5 worm cellular contexts compared by ENCODE assay signal in the genomic region with DNA sequence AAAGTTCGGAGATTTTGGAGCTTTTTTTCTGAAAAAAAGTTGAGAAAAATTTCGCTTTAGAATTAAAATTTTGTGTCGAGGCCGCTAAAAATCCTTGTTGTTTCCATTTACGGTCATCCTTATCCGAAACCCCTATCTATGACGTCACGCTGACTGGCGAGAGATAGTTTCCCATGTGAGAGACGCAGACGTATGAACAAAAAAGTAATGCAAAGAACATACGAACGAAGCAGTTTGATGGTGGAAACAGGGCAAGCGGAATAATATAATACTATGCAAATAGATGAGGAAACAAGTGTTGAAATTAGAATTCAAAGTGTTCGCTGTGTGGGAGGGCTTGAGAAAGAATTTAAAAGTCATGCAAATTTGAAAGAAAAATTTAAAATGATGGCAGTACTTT.
TF ChIP-seq lines count a peak whose summit lies in the region.

No protein-coding gene starts in this region.

TF ChIP-seq in whole organism, L1 larva, 84 proteins besides CTCF, POLR2A, EP300 and RAD21:
- peak; percentile 2 for TF ChIP-seq lin-14 (GFP tag; optimal IDR thresholded peaks at IDR 0.05; lab: Kevin White, UChicago)
- peak; percentile 7 for TF ChIP-seq elt-2 (tag; optimal IDR thresholded peaks at IDR 0.05; lab: Kevin White, UChicago)
- no peak for TF ChIP-seq aly-2 (tag; optimal IDR thresholded peaks at IDR 0.05; lab: Kevin White, UChicago)
- TF ChIP-seq efl-1 (optimal IDR thresholded peaks at IDR 0.05; lab: Kevin White, UChicago) = peak in 1 of 2 experiments; percentile 11
- TF ChIP-seq efl-1 (GFP tag; optimal IDR thresholded peaks at IDR 0.05 in 1 of 2; lab: Kevin White, UChicago) = peak in 1 of 2 experiments; percentile 77

TF ChIP-seq in whole organism, L2 larva, 48 proteins besides CTCF, POLR2A, EP300 and RAD21:
- TF ChIP-seq nhr-237 (tag; optimal IDR thresholded peaks at IDR 0.05; lab: Kevin White, UChicago) = no peak
- no peak for TF ChIP-seq blmp-1 (tag; optimal IDR thresholded peaks at IDR 0.05; lab: Kevin White, UChicago; ENCODE audit: insufficient read depth)
- TF ChIP-seq ZK546.5 (tag; optimal IDR thresholded peaks at IDR 0.05; lab: Kevin White, UChicago) = no peak
- TF ChIP-seq F13H6.1 (tag; optimal IDR thresholded peaks at IDR 0.05; lab: Kevin White, UChicago) = no peak
- no peak for TF ChIP-seq nhr-6 (tag; optimal IDR thresholded peaks at IDR 0.05; lab: Kevin White, UChicago)
- TF ChIP-seq ztf-4 (tag; optimal IDR thresholded peaks at IDR 0.05; lab: Kevin White, UChicago) = no peak
- TF ChIP-seq ceh-82 (tag; optimal IDR thresholded peaks at IDR 0.05; lab: Kevin White, UChicago) = no peak
- no peak for TF ChIP-seq mdl-1 (tag; optimal IDR thresholded peaks at IDR 0.05; lab: Kevin White, UChicago)
- peak; percentile 41 for TF ChIP-seq sma-9 (GFP tag; optimal IDR thresholded peaks at IDR 0.05; lab: Kevin White, UChicago)
- TF ChIP-seq sma-9 (tag; optimal IDR thresholded peaks at IDR 0.05; lab: Kevin White, UChicago) = no peak
- TF ChIP-seq fos-1 (tag; optimal IDR thresholded peaks at IDR 0.05; lab: Kevin White, UChicago) = peak; percentile 36
- TF ChIP-seq aly-2 (tag; optimal IDR thresholded peaks at IDR 0.05; lab: Kevin White, UChicago) = no peak

TF ChIP-seq in whole organism, L3 larva, 47 proteins besides CTCF, POLR2A, EP300 and RAD21:
- TF ChIP-seq unc-39 (tag; optimal IDR thresholded peaks at IDR 0.05; lab: Kevin White, UChicago) (no peak), pqm-1 (tag; optimal IDR thresholded peaks at IDR 0.05; lab: Kevin White, UChicago) (peak; percentile 19), ceh-9 (tag; optimal IDR thresholded peaks at IDR 0.05; lab: Kevin White, UChicago) (no peak), elt-2 (tag; optimal IDR thresholded peaks at IDR 0.05; lab: Kevin White, UChicago) (peak; percentile 31), lsy-12 (tag; optimal IDR thresholded peaks at IDR 0.05; lab: Kevin White, UChicago) (no peak), sea-2 (GFP tag; optimal IDR thresholded peaks at IDR 0.05; lab: Kevin White, UChicago) (no peak)
TF ChIP-seq in whole organism, L3 larva: peak in this region for 2.

TF ChIP-seq in whole organism, L4 larva, 104 proteins besides CTCF, POLR2A, EP300 and RAD21:
- TF ChIP-seq mes-2 (tag; optimal IDR thresholded peaks at IDR 0.05; lab: Kevin White, UChicago; ENCODE audit: poor library complexity, severe bottlenecking) = peak; percentile 1
- no peak for TF ChIP-seq daf-16 (GFP tag; optimal IDR thresholded peaks at IDR 0.05; lab: Kevin White, UChicago)
- peak; percentile 51 for TF ChIP-seq daf-16 (tag; optimal IDR thresholded peaks at IDR 0.05; lab: Kevin White, UChicago)
- peak; percentile 24 for TF ChIP-seq hlh-11 (tag; optimal IDR thresholded peaks at IDR 0.05; lab: Kevin White, UChicago)
- TF ChIP-seq cey-2 (tag; optimal IDR thresholded peaks at IDR 0.05; lab: Kevin White, UChicago; ENCODE audit: borderline replicate concordance, insufficient read depth) = no peak
- TF ChIP-seq lim-7 (GFP tag; IDR thresholded peaks at IDR 0.05; lab: Robert Waterston, UW) = no peak
- peak; percentile 50 for TF ChIP-seq dve-1 (tag; optimal IDR thresholded peaks at IDR 0.05; lab: Kevin White, UChicago; ENCODE audit: insufficient read depth)
- TF ChIP-seq set-16 (GFP tag; IDR thresholded peaks at IDR 0.05; lab: Robert Waterston, UW) = no peak

TF ChIP-seq in whole organism, young adult, 124 proteins besides CTCF, POLR2A, EP300 and RAD21:
- TF ChIP-seq egrh-3 (GFP tag; IDR thresholded peaks at IDR 0.05; lab: Robert Waterston, UW) = no peak
- peak; percentile 61; the same call in 1 of the 2 replicates for TF ChIP-seq hmg-1.2 (GFP tag; IDR thresholded peaks at IDR 0.05; lab: Robert Waterston, UW)
- no peak for TF ChIP-seq K11D2.4 (GFP tag; IDR thresholded peaks at IDR 0.05; lab: Robert Waterston, UW)
- peak; percentile 48 for TF ChIP-seq atf-7 (tag; optimal IDR thresholded peaks at IDR 0.05; lab: Kevin White, UChicago)
- no peak for TF ChIP-seq nhr-90 (tag; optimal IDR thresholded peaks at IDR 0.05; lab: Kevin White, UChicago)
- no peak for TF ChIP-seq B0261.1 (tag; optimal IDR thresholded peaks at IDR 0.05; lab: Kevin White, UChicago)
- no peak for TF ChIP-seq ceh-27 (GFP tag; optimal IDR thresholded peaks at IDR 0.05; lab: Kevin White, UChicago)
